Worm (Caenorhabditis elegans) whole organism, young adult: ENCODE data around the gene glb-32.

Experiments
- B0035.1 ChIP-seq: sonication (generic microtip); optimal IDR thresholded peaks from 2 replicates; lab custom pipeline; 2016; ENCODE audit warnings: missing genetic modification characterization, mild to moderate bottlenecking, missing compliant biosample characterization, missing genotype, missing genetic modification reagents
- D2030.7 ChIP-seq: fragments of 200-800 bp; sonication (Bioruptor generic); IDR thresholded peaks from 2 replicates; pipeline ENCODE4 v1.3.6; 2022; ENCODE audit warnings: missing genetic modification reagents, missing genetic modification characterization, missing compliant biosample characterization
- F10E7.11 ChIP-seq: sonication (generic microtip); optimal IDR thresholded peaks from 2 replicates; lab custom pipeline; 2017; ENCODE audit warnings: mild to moderate bottlenecking, missing genetic modification characterization, moderate library complexity, missing compliant biosample characterization
- F33H1.4 ChIP-seq: fragments of 200-800 bp; sonication (Bioruptor generic); IDR thresholded peaks from 2 replicates; pipeline ENCODE4 v1.3.6; 2022; ENCODE audit warnings: missing genetic modification reagents, missing genetic modification characterization, missing compliant biosample characterization
- F49E8.2 ChIP-seq: sonication (generic microtip); optimal IDR thresholded peaks from 3 replicates; lab custom pipeline; 2017; ENCODE audit warnings: missing genetic modification characterization, mild to moderate bottlenecking, missing compliant biosample characterization, antibody characterized with exemption, moderate library complexity; ENCODE audit not compliant: insufficient read depth
- Y53G8AR.9 ChIP-seq: fragments of 200-800 bp; sonication (Bioruptor generic); conservative IDR thresholded peaks from 2 replicates; pipeline ENCODE4 v1.3.6; 2022; ENCODE audit warnings: missing genetic modification reagents, missing genetic modification characterization, missing compliant biosample characterization
- akir-1 ChIP-seq: fragments of 200-800 bp; sonication (Bioruptor generic); optimal IDR thresholded peaks from 2 replicates; lab custom pipeline; 2018; ENCODE audit warnings: mild to moderate bottlenecking, missing genetic modification characterization, moderate library complexity, missing compliant biosample characterization
- athp-1 ChIP-seq: sonication (generic microtip); optimal IDR thresholded peaks from 2 replicates; lab custom pipeline; 2017; ENCODE audit warnings: mild to moderate bottlenecking, missing genetic modification characterization, missing compliant biosample characterization
- cebp-2 ChIP-seq: fragments of 200-800 bp; sonication (Bioruptor generic); IDR thresholded peaks from 2 replicates; pipeline ENCODE4 v1.3.6; 2022; ENCODE audit warnings: missing genetic modification characterization, missing compliant biosample characterization
- ceh-100 ChIP-seq: fragments of 200-800 bp; sonication (Bioruptor generic); IDR thresholded peaks from 2 replicates; pipeline ENCODE4 v1.3.6; 2022; ENCODE audit warnings: missing genetic modification reagents, missing genetic modification characterization, missing compliant biosample characterization
- ceh-40 ChIP-seq: fragments of 200-800 bp; sonication (Bioruptor generic); IDR thresholded peaks from 2 replicates; pipeline ENCODE4 v1.3.6; 2022; ENCODE audit warnings: missing genetic modification characterization, missing compliant biosample characterization
- ceh-58 ChIP-seq: fragments of 200-800 bp; sonication (Bioruptor generic); IDR thresholded peaks from 2 replicates; pipeline ENCODE4 v1.3.6; 2022; ENCODE audit warnings: missing genetic modification characterization, missing compliant biosample characterization
- ceh-79 ChIP-seq: sonication (generic microtip); optimal IDR thresholded peaks from 2 replicates; lab custom pipeline; 2017; ENCODE audit warnings: mild to moderate bottlenecking, missing genetic modification characterization, missing compliant biosample characterization
- efl-1 ChIP-seq: fragments of 150-350 bp; optimal IDR thresholded peaks from 2 replicates; lab custom pipeline; 2014; ENCODE audit warnings: missing biosample characterization, missing genetic modification reagents, missing genetic modification characterization
- hlh-12 ChIP-seq: sonication (generic microtip); optimal IDR thresholded peaks from 2 replicates; lab custom pipeline; 2016; ENCODE audit warnings: missing genetic modification characterization, missing compliant biosample characterization
- hmg-20 ChIP-seq: fragments of 200-800 bp; sonication (Bioruptor generic); IDR thresholded peaks from 2 replicates; pipeline ENCODE4 v1.3.6; 2022; ENCODE audit warnings: missing genetic modification reagents, missing genetic modification characterization, missing compliant biosample characterization
- hrde-1 ChIP-seq: sonication (generic microtip); optimal IDR thresholded peaks from 2 replicates; lab custom pipeline; 2016; ENCODE audit warnings: missing genetic modification characterization, mild to moderate bottlenecking, missing compliant biosample characterization, moderate library complexity, missing genotype, missing genetic modification reagents, borderline replicate concordance
- hsf-1 ChIP-seq: fragments of 200-800 bp; sonication (Bioruptor generic); IDR thresholded peaks from 2 replicates; pipeline ENCODE4 v1.3.6; 2022; ENCODE audit warnings: missing genetic modification reagents, missing genetic modification characterization, missing compliant biosample characterization
- lin-26 ChIP-seq: fragments of 200-800 bp; sonication (Bioruptor generic); IDR thresholded peaks from 2 replicates; pipeline ENCODE4 v1.3.6; 2022; ENCODE audit warnings: missing genetic modification reagents, missing genetic modification characterization, missing compliant biosample characterization
- lin-40 ChIP-seq: sonication (generic microtip); optimal IDR thresholded peaks from 2 replicates; lab custom pipeline; 2016; ENCODE audit warnings: missing genetic modification characterization, mild to moderate bottlenecking, missing compliant biosample characterization, missing genotype, missing genetic modification reagents
- lir-1 ChIP-seq: fragments of 200-800 bp; sonication (Bioruptor generic); conservative IDR thresholded peaks from 2 replicates; pipeline ENCODE4 v1.3.6; 2022; ENCODE audit warnings: missing genetic modification reagents, missing genetic modification characterization, missing compliant biosample characterization
- lsl-1 ChIP-seq: fragments of 200-800 bp; sonication (Bioruptor generic); optimal IDR thresholded peaks from 2 replicates; lab custom pipeline; 2018; ENCODE audit warnings: mild to moderate bottlenecking, missing genetic modification characterization, moderate library complexity, missing compliant biosample characterization
- madf-10 ChIP-seq: sonication (generic microtip); optimal IDR thresholded peaks from 2 replicates; lab custom pipeline; 2016; ENCODE audit warnings: mild to moderate bottlenecking, missing genetic modification characterization, missing compliant biosample characterization
- madf-8 ChIP-seq: fragments of 200-800 bp; sonication (Bioruptor generic); conservative IDR thresholded peaks from 2 replicates; pipeline ENCODE4 v1.3.6; 2022; ENCODE audit warnings: missing genetic modification reagents, missing genetic modification characterization, missing compliant biosample characterization
- nfyb-1 ChIP-seq: fragments of 200-800 bp; sonication (Bioruptor generic); IDR thresholded peaks from 2 replicates; pipeline ENCODE4 v1.3.6; 2022; ENCODE audit warnings: missing genetic modification reagents, missing genetic modification characterization, missing compliant biosample characterization
- pbrm-1 ChIP-seq: fragments of 200-800 bp; sonication (Bioruptor generic); IDR thresholded peaks from 2 replicates; pipeline ENCODE4 v1.3.6; 2022; ENCODE audit warnings: missing genetic modification reagents, missing genetic modification characterization, missing compliant biosample characterization
- pha-4 ChIP-seq: fragments of 150-350 bp; sonication (generic microtip); optimal IDR thresholded peaks from 2 replicates; lab custom pipeline; 2014; ENCODE audit warnings: missing biosample characterization, missing genetic modification reagents, missing genetic modification characterization
- rpc-1 ChIP-seq, 2 experiments: fragments of 150-350 bp in 1 of 2; sonication (generic microtip) in 1 of 2; optimal IDR thresholded peaks; 2 replicates each; lab custom pipeline; 2014 to 2018; ENCODE audit warnings: missing biosample characterization in 1 of 2, missing genetic modification characterization in 1 of 2, missing genetic modification reagents in 1 of 2, missing genotype in 1 of 2
- sea-2 ChIP-seq: fragments of 200-800 bp; sonication (Bioruptor generic); IDR thresholded peaks from 2 replicates; pipeline ENCODE4 v1.3.6; 2022; ENCODE audit warnings: missing genetic modification characterization, missing compliant biosample characterization
- snpc-1.3 ChIP-seq: sonication (generic microtip); optimal IDR thresholded peaks from 2 replicates; lab custom pipeline; 2017; ENCODE audit warnings: missing genetic modification characterization, mild to moderate bottlenecking, missing compliant biosample characterization, antibody characterized with exemption, moderate library complexity, missing genotype, missing genetic modification reagents; ENCODE audit not compliant: insufficient read depth
- xnd-1 ChIP-seq: sonication (generic microtip); optimal IDR thresholded peaks from 2 replicates; lab custom pipeline; 2016; ENCODE audit warnings: missing genotype, missing genetic modification reagents, missing genetic modification characterization, missing compliant biosample characterization
- zim-3 ChIP-seq: sonication (generic microtip); optimal IDR thresholded peaks from 2 replicates; lab custom pipeline; 2017; ENCODE audit warnings: mild to moderate bottlenecking, missing genetic modification characterization, moderate library complexity, missing compliant biosample characterization
- ztf-22 ChIP-seq: fragments of 200-800 bp; sonication (Bioruptor generic); optimal IDR thresholded peaks from 2 replicates; lab custom pipeline; 2018; ENCODE audit warnings: mild to moderate bottlenecking, missing genetic modification characterization, moderate library complexity, missing compliant biosample characterization
- ztf-26 ChIP-seq: sonication (generic microtip); optimal IDR thresholded peaks from 2 replicates; lab custom pipeline; 2017; ENCODE audit warnings: missing genetic modification characterization, missing compliant biosample characterization
- ztf-3 ChIP-seq: fragments of 200-800 bp; sonication (Bioruptor generic); optimal IDR thresholded peaks from 2 replicates; lab custom pipeline; 2018; ENCODE audit warnings: mild to moderate bottlenecking, missing genetic modification characterization, missing compliant biosample characterization

Gene glb-32

DNA sequence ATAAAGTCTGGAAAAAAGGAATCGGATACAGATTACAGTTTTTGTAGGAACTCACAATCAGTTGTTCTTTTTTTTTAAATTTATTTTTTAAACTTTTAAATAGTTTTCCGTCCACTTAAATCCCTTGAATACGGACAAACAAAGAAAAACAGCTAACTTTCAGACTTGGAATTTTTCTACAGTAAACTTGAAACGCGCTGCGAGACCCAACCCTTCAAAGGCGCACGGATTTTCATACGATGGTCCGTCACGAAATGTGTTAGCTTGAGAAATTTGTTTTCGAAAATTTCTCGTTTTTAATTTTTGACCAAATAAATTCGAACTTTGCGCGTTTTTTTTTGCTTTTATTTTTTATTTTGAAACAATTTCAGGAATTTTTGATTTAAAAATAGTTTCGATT is 42.8 kb downstream of the glb-32 start:
- TF ChIP-seq F33H1.4 (peak; percentile 60), madf-10 (tag; lab: Kevin White, UChicago) (no peak), B0035.1 (tag; lab: Kevin White, UChicago) (no peak), pbrm-1 (GFP tag; lab: Robert Waterston, UW) (no peak), lsl-1 (GFP tag; lab: Kevin White, UChicago) (peak; percentile 42), snpc-1.3 (tag; lab: Kevin White, UChicago) (no peak), xnd-1 (tag; lab: Kevin White, UChicago) (peak; percentile 58), lin-26 (GFP tag; lab: Robert Waterston, UW) (no peak), madf-8 (GFP tag; lab: Robert Waterston, UW) (peak; percentile 68)

DNA sequence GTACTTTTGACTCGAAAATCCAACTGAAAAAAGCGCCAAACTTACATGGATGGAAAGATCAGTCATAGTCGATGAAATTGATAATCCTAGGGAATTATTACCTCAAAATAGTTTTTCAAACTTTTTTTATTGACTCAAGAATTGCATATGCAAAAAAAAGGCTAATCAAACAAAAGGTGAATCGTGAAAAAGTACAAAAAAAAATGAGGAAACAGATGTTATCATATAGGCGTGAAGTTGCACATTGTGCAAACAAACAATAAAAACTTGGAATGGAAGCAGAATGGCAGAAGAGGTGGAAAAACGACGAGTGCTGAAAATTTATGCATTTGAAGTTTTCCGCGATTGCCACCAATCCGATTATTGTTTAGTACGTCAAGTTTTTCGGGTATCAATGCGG is 43.2 kb downstream of the glb-32 start, which contains the start of gene exc-14:
Gene exc-14, minus strand, starts transcription at position 101 of the 400 bp plus-strand sequence.
- TF ChIP-seq nfyb-1 (GFP tag; lab: Robert Waterston, UW) = no peak
- TF ChIP-seq B0035.1 (tag; lab: Kevin White, UChicago) = no peak
- no peak for TF ChIP-seq hlh-12 (tag; lab: Kevin White, UChicago)
- no peak for TF ChIP-seq hmg-20 (GFP tag; lab: Robert Waterston, UW)
- TF ChIP-seq cebp-2 = no peak
- no peak for TF ChIP-seq rpc-1 (optimal IDR thresholded peaks at IDR 0.05; lab: Kevin White, UChicago)
- no peak for TF ChIP-seq rpc-1 (tag; optimal IDR thresholded peaks at IDR 0.05; lab: Kevin White, UChicago)
- TF ChIP-seq ztf-22 (GFP tag; lab: Kevin White, UChicago) = no peak
- TF ChIP-seq ceh-79 (tag; lab: Kevin White, UChicago) = no peak
- TF ChIP-seq ztf-26 (tag; lab: Kevin White, UChicago) = no peak
- TF ChIP-seq D2030.7 (GFP tag; lab: Robert Waterston, UW) = no peak
- no peak for TF ChIP-seq Y53G8AR.9 (GFP tag; lab: Robert Waterston, UW)
- TF ChIP-seq lin-26 (GFP tag; lab: Robert Waterston, UW) = no peak

DNA sequence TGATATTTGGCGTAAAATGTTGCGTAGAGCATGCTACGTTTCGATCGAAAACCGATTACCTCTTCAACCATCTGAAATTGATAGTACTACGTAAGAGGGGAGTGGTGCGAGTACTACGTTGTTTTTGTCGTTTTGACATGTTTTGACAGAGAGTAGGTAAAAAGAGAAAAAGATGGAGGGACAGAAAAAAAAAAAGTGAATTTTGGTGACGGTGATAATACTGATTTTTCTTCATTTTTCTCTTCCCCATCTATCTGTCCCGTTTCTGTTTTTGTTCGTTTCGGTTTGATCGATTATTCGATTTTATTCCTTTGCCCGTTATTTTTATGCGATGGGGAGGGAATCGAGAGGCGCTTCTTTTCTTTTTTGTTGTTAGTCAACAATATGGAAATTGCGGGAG is 48.4 kb downstream of the glb-32 start, which contains the start of gene K11D12.8:
Gene K11D12.8, minus strand, starts transcription at position 77 of the 400 bp plus-strand sequence.
- no peak for TF ChIP-seq zim-3 (tag; lab: Kevin White, UChicago)
- TF ChIP-seq hrde-1 = no peak
- TF ChIP-seq B0035.1 (tag; lab: Kevin White, UChicago) = no peak
- no peak for TF ChIP-seq madf-10 (tag; lab: Kevin White, UChicago)

DNA sequence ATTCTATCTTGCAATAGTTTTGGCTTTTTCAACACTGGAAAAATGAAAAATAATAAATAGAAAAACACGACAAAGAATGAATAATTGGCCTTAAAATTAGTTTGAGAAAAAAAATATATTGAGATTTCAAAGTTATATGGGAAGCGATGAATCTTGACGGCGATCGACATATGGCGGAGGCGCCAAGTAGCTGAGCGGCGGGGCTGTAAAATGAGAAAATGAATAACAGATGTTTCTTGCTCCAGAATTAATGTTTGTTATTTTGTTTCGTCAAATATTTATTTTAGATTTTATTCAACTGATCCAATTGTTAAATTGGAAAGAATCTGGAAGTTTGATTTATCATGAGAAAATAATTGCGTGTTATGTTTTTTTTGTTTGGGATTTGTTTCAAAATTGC is 49.8 kb downstream of the glb-32 start, which contains the start of gene K11D12.11:
Gene K11D12.11, minus strand, starts transcription at position 42 of the 400 bp plus-strand sequence.
- TF ChIP-seq lir-1 (GFP tag; lab: Robert Waterston, UW) (no peak), B0035.1 (tag; lab: Kevin White, UChicago) (no peak), athp-1 (tag; lab: Kevin White, UChicago) (no peak), ceh-40 (GFP tag; lab: Robert Waterston, UW) (no peak), F33H1.4 (no peak), ztf-3 (GFP tag; lab: Kevin White, UChicago) (no peak), ceh-58 (GFP tag; lab: Robert Waterston, UW) (no peak)
- TF ChIP-seq, all 124 proteins: peak for 0

DNA sequence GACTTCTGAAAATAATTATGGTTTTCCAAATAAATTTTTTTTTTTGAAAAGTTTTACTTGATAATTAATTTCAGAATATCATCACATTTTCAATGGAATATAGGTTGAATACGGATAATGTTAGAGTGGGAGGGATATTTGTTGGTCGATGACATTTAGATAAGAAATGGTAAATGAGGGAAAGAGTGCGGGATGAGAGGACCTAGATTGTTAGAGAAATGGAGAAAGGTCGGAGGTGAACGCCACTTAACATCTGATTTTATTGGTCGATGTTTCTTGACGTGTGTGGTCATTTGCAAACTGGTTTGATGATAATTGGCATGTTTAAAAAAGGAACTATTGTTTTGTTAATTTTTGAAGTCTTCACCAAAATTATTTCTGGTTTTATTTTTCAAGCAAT is 50.9 kb downstream of the glb-32 start:
- TF ChIP-seq hsf-1 (GFP tag; lab: Robert Waterston, UW) (no peak), zim-3 (tag; lab: Kevin White, UChicago) (no peak), ceh-100 (GFP tag; lab: Robert Waterston, UW) (no peak), sea-2 (GFP tag; lab: Robert Waterston, UW) (no peak), efl-1 (GFP tag; lab: Kevin White, UChicago) (no peak), F10E7.11 (tag; lab: Kevin White, UChicago) (no peak), F49E8.2 (tag; lab: Kevin White, UChicago) (no peak), akir-1 (GFP tag; lab: Kevin White, UChicago) (no peak), lin-40 (tag; lab: Kevin White, UChicago) (no peak), pha-4 (tag; lab: Kevin White, UChicago) (no peak)
